Worm (Caenorhabditis elegans) whole organism, L4 larva: ENCODE measurements around the gene Y41D4B.1.

Experiments used
- F26F4.8 ChIP-seq: fragments of 200-800 bp; sonication (Bioruptor generic); conservative IDR thresholded peaks from 2 replicates; pipeline ENCODE4 v1.3.6; 2022; ENCODE audit warnings: missing genetic modification characterization, missing compliant biosample characterization
- F44E2.7 ChIP-seq: fragments of 200-800 bp; sonication (Bioruptor generic); IDR thresholded peaks from 2 replicates; pipeline ENCODE4 v2.1.2; 2022; ENCODE audit warnings: missing genetic modification characterization, missing compliant biosample characterization
- F49E8.2 ChIP-seq: sonication (generic microtip); optimal IDR thresholded peaks from 2 replicates; lab custom pipeline; 2016; ENCODE audit warnings: missing compliant biosample characterization, mild to moderate bottlenecking, missing genetic modification characterization, borderline replicate concordance
- Y5F2A.4 ChIP-seq: fragments of 200-800 bp; sonication (Bioruptor generic); optimal IDR thresholded peaks from 2 replicates; lab custom pipeline; 2018; ENCODE audit warnings: mild to moderate bottlenecking, missing genetic modification characterization, missing compliant biosample characterization
- Y75B8A.6 ChIP-seq: fragments of 200-800 bp; sonication (Bioruptor generic); IDR thresholded peaks from 2 replicates; pipeline ENCODE4 v1.3.6; 2022; ENCODE audit warnings: missing genetic modification reagents, missing genetic modification characterization, missing compliant biosample characterization
- aly-2 ChIP-seq: sonication (generic microtip); optimal IDR thresholded peaks from 2 replicates; lab custom pipeline; 2018; ENCODE audit warnings: missing biosample characterization, missing genetic modification characterization
- ceh-62 ChIP-seq: sonication (generic microtip); optimal IDR thresholded peaks from 2 replicates; lab custom pipeline; 2017; ENCODE audit warnings: missing biosample characterization, missing genetic modification characterization
- ces-1 ChIP-seq: fragments of 150-350 bp; sonication (generic microtip); optimal IDR thresholded peaks from 4 replicates; lab custom pipeline; 2014; ENCODE audit warnings: missing biosample characterization, missing genetic modification reagents, missing genetic modification characterization
- cey-2 ChIP-seq: sonication (generic microtip); optimal IDR thresholded peaks from 3 replicates; lab custom pipeline; 2017; ENCODE audit warnings: missing genetic modification characterization, mild to moderate bottlenecking, missing compliant biosample characterization, antibody characterized with exemption, borderline replicate concordance; ENCODE audit not compliant: insufficient read depth
- ctbp-1 ChIP-seq: fragments of 200-800 bp; sonication (Bioruptor generic); IDR thresholded peaks from 2 replicates; pipeline ENCODE4 v1.3.6; 2022; ENCODE audit warnings: missing genetic modification reagents, missing genetic modification characterization, missing compliant biosample characterization
- daf-12 ChIP-seq: fragments of 150-350 bp; optimal IDR thresholded peaks from 2 replicates; lab custom pipeline; 2014; ENCODE audit warnings: missing biosample characterization, missing genetic modification reagents, missing genetic modification characterization
- dmd-6 ChIP-seq: fragments of 200-800 bp; sonication (Bioruptor generic); IDR thresholded peaks from 2 replicates; pipeline ENCODE4 v1.3.6; 2022; ENCODE audit warnings: missing genetic modification reagents, missing genetic modification characterization, missing compliant biosample characterization
- dmd-8 ChIP-seq: fragments of 200-800 bp; sonication (Bioruptor generic); IDR thresholded peaks from 2 replicates; pipeline ENCODE4 v1.3.6; 2022; ENCODE audit warnings: missing genetic modification characterization, missing compliant biosample characterization
- dmd-9 ChIP-seq: fragments of 200-800 bp; sonication (Bioruptor generic); IDR thresholded peaks from 2 replicates; pipeline ENCODE4 v1.3.6; 2022; ENCODE audit warnings: missing genetic modification reagents, missing genetic modification characterization, missing compliant biosample characterization
- duxl-1 ChIP-seq: sonication (generic microtip); optimal IDR thresholded peaks from 2 replicates; lab custom pipeline; 2016; ENCODE audit warnings: mild to moderate bottlenecking, missing genetic modification characterization, moderate library complexity, missing compliant biosample characterization; ENCODE audit not compliant: poor library complexity
- dve-1 ChIP-seq: sonication (generic microtip); optimal IDR thresholded peaks from 2 replicates; lab custom pipeline; 2017; ENCODE audit warnings: antibody characterized with exemption, mild to moderate bottlenecking, missing genetic modification characterization, missing compliant biosample characterization; ENCODE audit not compliant: insufficient read depth
- egl-27 ChIP-seq: sonication (generic microtip); optimal IDR thresholded peaks from 3 replicates; lab custom pipeline; 2017; ENCODE audit warnings: missing biosample characterization, missing genetic modification reagents, missing genetic modification characterization
- fos-1 ChIP-seq: fragments of 150-350 bp; optimal IDR thresholded peaks from 2 replicates; lab custom pipeline; 2014; ENCODE audit warnings: missing biosample characterization, missing genetic modification characterization
- gei-8 ChIP-seq: fragments of 200-800 bp; sonication (Bioruptor generic); optimal IDR thresholded peaks from 2 replicates; lab custom pipeline; 2018; ENCODE audit warnings: mild to moderate bottlenecking, missing genetic modification characterization, missing compliant biosample characterization
- hlh-30 ChIP-seq: sonication (generic microtip); optimal IDR thresholded peaks from 2 replicates; lab custom pipeline; 2017; ENCODE audit warnings: antibody characterized with exemption, mild to moderate bottlenecking, missing genetic modification characterization, missing compliant biosample characterization; ENCODE audit not compliant: insufficient read depth
- hmg-1.1 ChIP-seq: fragments of 200-800 bp; sonication (Bioruptor generic); IDR thresholded peaks from 2 replicates; pipeline ENCODE4 v1.3.6; 2022; ENCODE audit warnings: missing genetic modification reagents, missing genetic modification characterization, missing compliant biosample characterization
- jun-1 ChIP-seq: fragments of 150-350 bp; optimal IDR thresholded peaks from 2 replicates; lab custom pipeline; 2014; ENCODE audit warnings: missing biosample characterization, missing genetic modification reagents, missing genetic modification characterization
- lin-15B ChIP-seq: fragments of 150-350 bp; sonication (generic microtip); optimal IDR thresholded peaks from 3 replicates; lab custom pipeline; 2014; ENCODE audit warnings: missing biosample characterization, missing genetic modification characterization
- lir-3 ChIP-seq: sonication (generic microtip); optimal IDR thresholded peaks from 2 replicates; lab custom pipeline; 2016; ENCODE audit warnings: mild to moderate bottlenecking, missing genetic modification characterization, missing compliant biosample characterization
- lsy-2 ChIP-seq, 2 experiments: fragments of 150-350 bp in 1 of 2; sonication (generic microtip) in 1 of 2; optimal IDR thresholded peaks; 2 replicates each; lab custom pipeline; 2014 to 2017; ENCODE audit warnings: missing biosample characterization in 2 of 2, missing genetic modification characterization in 2 of 2
- madf-5 ChIP-seq, 2 experiments: fragments of 200-800 bp; sonication (Bioruptor generic); IDR thresholded peaks; 2 replicates each; pipeline ENCODE4 v1.3.6; 2022; ENCODE audit warnings: missing compliant biosample characterization in 2 of 2, missing genetic modification characterization in 2 of 2
- madf-9 ChIP-seq: fragments of 200-800 bp; sonication (Bioruptor generic); conservative IDR thresholded peaks from 2 replicates; pipeline ENCODE4 v1.3.6; 2022; ENCODE audit warnings: missing genetic modification reagents, missing genetic modification characterization, missing compliant biosample characterization
- mdl-1 ChIP-seq, 2 experiments: fragments of 150-350 bp in 1 of 2; sonication (generic microtip) in 1 of 2; optimal IDR thresholded peaks; 2 replicates each; lab custom pipeline; 2014 to 2017; ENCODE audit warnings: missing biosample characterization in 2 of 2, missing genetic modification characterization in 2 of 2
- mdt-29 ChIP-seq: fragments of 200-800 bp; sonication (Bioruptor generic); IDR thresholded peaks from 2 replicates; pipeline ENCODE4 v1.3.6; 2022; ENCODE audit warnings: missing genetic modification reagents, missing genetic modification characterization, missing compliant biosample characterization
- mxl-2 ChIP-seq: fragments of 200-800 bp; sonication (Bioruptor generic); conservative IDR thresholded peaks from 2 replicates; pipeline ENCODE4 v1.3.6; 2022; ENCODE audit warnings: missing genetic modification reagents, missing genetic modification characterization, missing compliant biosample characterization
- nhr-10 ChIP-seq: fragments of 150-350 bp; optimal IDR thresholded peaks from 2 replicates; lab custom pipeline; 2014; ENCODE audit warnings: missing biosample characterization, missing genetic modification characterization
- nhr-237 ChIP-seq: sonication (generic microtip); optimal IDR thresholded peaks from 2 replicates; lab custom pipeline; 2017; ENCODE audit warnings: missing biosample characterization, missing genetic modification characterization
- nhr-25 ChIP-seq: sonication (generic microtip); optimal IDR thresholded peaks from 2 replicates; lab custom pipeline; 2017; ENCODE audit warnings: missing genetic modification characterization, mild to moderate bottlenecking, missing compliant biosample characterization, antibody characterized with exemption, moderate library complexity, borderline replicate concordance; ENCODE audit not compliant: insufficient read depth
- nhr-28 ChIP-seq: fragments of 150-350 bp; optimal IDR thresholded peaks from 2 replicates; lab custom pipeline; 2014; ENCODE audit warnings: missing biosample characterization, missing genetic modification characterization
- nhr-42 ChIP-seq: fragments of 200-800 bp; sonication (Bioruptor generic); IDR thresholded peaks from 2 replicates; pipeline ENCODE4 v1.3.6; 2022; ENCODE audit warnings: missing genetic modification characterization, missing compliant biosample characterization
- nhr-48 ChIP-seq: sonication (generic microtip); optimal IDR thresholded peaks from 2 replicates; lab custom pipeline; 2016; ENCODE audit warnings: mild to moderate bottlenecking, missing genetic modification characterization, missing compliant biosample characterization
- nhr-6 ChIP-seq: fragments of 150-350 bp; optimal IDR thresholded peaks from 2 replicates; lab custom pipeline; 2014; ENCODE audit warnings: missing biosample characterization, missing genetic modification characterization
- pha-4 ChIP-seq, 2 experiments: fragments of 150-350 bp in 1 of 2; fragments of 200-800 bp in 1 of 2; sonication (Bioruptor generic) in 1 of 2; IDR thresholded peaks in 1 of 2; optimal IDR thresholded peaks in 1 of 2; 2 replicates each; pipeline versions ENCODE4 v1.3.6 to Lab custom; 2014 to 2022; ENCODE audit warnings: missing genetic modification characterization in 2 of 2, missing genetic modification reagents in 2 of 2, missing biosample characterization in 1 of 2, missing compliant biosample characterization in 1 of 2
- pqm-1 ChIP-seq: sonication (generic microtip); optimal IDR thresholded peaks from 2 replicates; lab custom pipeline; 2017; ENCODE audit warnings: missing biosample characterization, missing genetic modification characterization
- set-16 ChIP-seq: fragments of 200-800 bp; sonication (Bioruptor generic); IDR thresholded peaks from 2 replicates; pipeline ENCODE4 v1.3.6; 2022; ENCODE audit warnings: missing genetic modification reagents, missing genetic modification characterization, missing compliant biosample characterization
- snpc-4 ChIP-seq: fragments of 150-350 bp; optimal IDR thresholded peaks from 2 replicates; lab custom pipeline; 2014; ENCODE audit warnings: missing biosample characterization, missing genetic modification characterization
- spr-3 ChIP-seq: fragments of 200-800 bp; sonication (Bioruptor generic); optimal IDR thresholded peaks from 2 replicates; lab custom pipeline; 2018; ENCODE audit warnings: mild to moderate bottlenecking, missing genetic modification characterization, missing compliant biosample characterization
- tra-1 ChIP-seq: fragments of 200-800 bp; sonication (Bioruptor generic); IDR thresholded peaks from 2 replicates; pipeline ENCODE4 v1.3.6; 2022; ENCODE audit warnings: missing genetic modification reagents, missing genetic modification characterization, missing compliant biosample characterization
- unc-130 ChIP-seq: sonication (generic microtip); optimal IDR thresholded peaks from 2 replicates; lab custom pipeline; 2016; ENCODE audit warnings: missing genetic modification reagents, missing genetic modification characterization, missing compliant biosample characterization
- unc-39 ChIP-seq: sonication (generic microtip); optimal IDR thresholded peaks from 2 replicates; lab custom pipeline; 2017; ENCODE audit warnings: missing biosample characterization, missing genetic modification characterization
- zfp-2 ChIP-seq: sonication (generic microtip); optimal IDR thresholded peaks from 2 replicates; lab custom pipeline; 2016; ENCODE audit warnings: mild to moderate bottlenecking, missing genetic modification characterization, missing compliant biosample characterization
- ztf-11 ChIP-seq: fragments of 150-350 bp; optimal IDR thresholded peaks from 2 replicates; lab custom pipeline; 2014; ENCODE audit warnings: missing biosample characterization, missing genetic modification characterization

The Y41D4B.1 gene

DNA sequence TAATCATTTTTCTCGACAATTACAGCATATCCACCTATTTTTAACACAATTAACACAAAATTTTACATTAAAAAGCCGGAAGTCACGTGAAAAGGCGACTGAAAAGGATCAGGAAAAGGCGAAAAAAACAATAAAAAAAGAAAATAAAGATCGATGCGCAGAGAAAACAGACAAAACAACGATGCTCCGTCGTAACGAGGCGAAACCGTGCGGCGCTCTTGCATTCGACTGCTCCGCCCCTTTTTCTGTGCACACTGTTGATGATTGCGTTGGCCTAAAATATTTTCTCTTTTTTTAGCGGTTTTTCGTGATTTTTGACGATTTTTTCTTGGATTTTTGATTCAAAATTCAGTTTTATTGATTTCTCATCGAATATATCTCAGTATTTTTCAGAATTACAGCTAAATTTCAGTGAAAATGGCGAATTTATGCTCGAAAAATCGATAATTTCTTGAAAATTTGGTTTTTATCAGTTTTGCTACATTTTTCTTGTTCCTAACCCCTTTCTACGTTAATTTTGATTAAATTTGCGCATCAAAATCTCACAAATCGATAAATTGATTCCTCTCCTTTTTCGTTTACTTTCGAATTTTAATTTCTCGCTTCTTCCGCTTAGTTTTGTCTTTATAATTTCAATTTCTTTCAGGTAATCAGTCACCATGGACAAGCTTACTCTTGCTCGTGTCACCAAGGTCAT lies 13.3 kb upstream of the Y41D4B.1 start, which contains the start of gene rps-28 (continued):
- TF ChIP-seq mxl-2 (0 out of 2 replicates have a peak, but pooled peaks have one; percentile 27), nhr-25 (tag; lab: Kevin White, UChicago) (peak; percentile 96), fos-1 (tag; lab: Kevin White, UChicago) (no peak), ztf-11 (tag; lab: Kevin White, UChicago) (no peak), mdt-29 (peak; percentile 65; the same call in 1 of the 2 replicates), nhr-10 (tag; lab: Kevin White, UChicago) (peak; percentile 37), dve-1 (tag; lab: Kevin White, UChicago) (peak; percentile 98), gei-8 (GFP tag; lab: Kevin White, UChicago) (no peak), zfp-2 (tag; lab: Kevin White, UChicago) (peak; percentile 74), dmd-9 (GFP tag; lab: Robert Waterston, UW) (peak; percentile 91), pqm-1 (tag; lab: Kevin White, UChicago) (peak; percentile 63), jun-1 (peak; percentile 75), snpc-4 (tag; lab: Kevin White, UChicago) (peak; percentile 39), ctbp-1 (GFP tag; lab: Robert Waterston, UW) (peak; percentile 78), madf-9 (GFP tag; lab: Robert Waterston, UW) (peak; percentile 92), Y5F2A.4 (GFP tag; lab: Kevin White, UChicago) (peak; percentile 28), nhr-48 (tag; lab: Kevin White, UChicago) (peak; percentile 63), lir-3 (tag; lab: Kevin White, UChicago) (no peak), nhr-6 (tag; lab: Kevin White, UChicago) (peak; percentile 90), dmd-8 (GFP tag; lab: Robert Waterston, UW) (0 out of 2 replicates have a peak, but pooled peaks have one; percentile 17), set-16 (peak; percentile 53; the same call in 1 of the 2 replicates), spr-3 (peak; percentile 86), lin-15B (peak; percentile 60), unc-130 (GFP tag; lab: Kevin White, UChicago) (peak; percentile 97), mdl-1 (tag; optimal IDR thresholded peaks at IDR 0.05; lab: Kevin White, UChicago) (peak in 1 of 2 experiments; percentile 80), hmg-1.1 (peak; percentile 96), hlh-30 (tag; lab: Kevin White, UChicago) (peak; percentile 94), aly-2 (tag; lab: Kevin White, UChicago) (no peak), duxl-1 (peak; percentile 90), madf-5 (GFP tag; IDR thresholded peaks at IDR 0.05; lab: Robert Waterston, UW) (0 out of 4 replicates have a peak, but pooled peaks of 1 of the 2 experiments have one; percentile 64), nhr-237 (peak; percentile 48), F49E8.2 (tag; lab: Kevin White, UChicago) (peak; percentile 89)

DNA sequence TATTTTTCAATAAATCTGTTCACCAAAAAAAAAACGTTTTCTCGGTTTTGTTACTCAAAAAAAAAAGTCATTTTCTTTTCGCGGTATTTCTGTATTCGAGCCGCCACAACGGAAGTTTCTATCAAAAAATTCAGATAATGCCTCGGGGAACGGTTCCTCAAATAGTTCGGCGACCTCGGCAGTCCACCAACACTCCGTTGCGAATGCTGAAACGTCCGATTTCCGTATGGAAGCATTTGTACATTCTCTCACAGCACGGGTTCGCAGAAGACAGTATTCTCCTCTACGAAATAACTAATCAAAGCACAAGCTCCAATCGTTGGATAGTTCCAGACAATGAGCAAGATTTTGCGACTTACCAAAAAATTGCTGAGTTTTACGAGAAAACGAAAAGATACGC lies 12.5 kb upstream of the Y41D4B.1 start, which contains the start of gene Y41D4B.4:
Gene Y41D4B.4 (plus strand): TSS at position 133 of the 400 bp plus-strand sequence.
- TF ChIP-seq Y75B8A.6 (0 out of 2 replicates have a peak, but pooled peaks have one; percentile 10), F26F4.8 (GFP tag; lab: Robert Waterston, UW) (no peak), ztf-11 (tag; lab: Kevin White, UChicago) (no peak), tra-1 (no peak), cey-2 (tag; lab: Kevin White, UChicago) (no peak), unc-130 (GFP tag; lab: Kevin White, UChicago) (no peak), spr-3 (no peak), mxl-2 (no peak), daf-12 (tag; lab: Kevin White, UChicago) (no peak), pha-4 (GFP tag; IDR thresholded peaks at IDR 0.05; lab: Robert Waterston, UW) (no peak), pha-4 (tag; optimal IDR thresholded peaks at IDR 0.05; lab: Kevin White, UChicago) (no peak), F44E2.7 (GFP tag; lab: Robert Waterston, UW) (no peak), ces-1 (GFP tag; lab: Kevin White, UChicago) (no peak), lsy-2 (tag; optimal IDR thresholded peaks at IDR 0.05; lab: Kevin White, UChicago) (no peak), egl-27 (tag; lab: Kevin White, UChicago) (no peak), nhr-28 (tag; lab: Kevin White, UChicago) (no peak), mdt-29 (0 out of 2 replicates have a peak, but pooled peaks have one; percentile 47), unc-39 (no peak), dmd-6 (GFP tag; lab: Robert Waterston, UW) (no peak), lir-3 (tag; lab: Kevin White, UChicago) (no peak), lin-15B (no peak), ceh-62 (tag; lab: Kevin White, UChicago) (no peak), nhr-42 (GFP tag; lab: Robert Waterston, UW) (no peak)
